Worm (Caenorhabditis elegans) whole organism, late embryonic: ENCODE data around the gene C47D12.4.

Source experiments
- ama-1 ChIP-seq: fragments of 150-350 bp; optimal IDR thresholded peaks from 2 replicates; lab custom pipeline; 2014
- dve-1 ChIP-seq: sonication (generic microtip); optimal IDR thresholded peaks from 2 replicates; lab custom pipeline; 2017; ENCODE audit warnings: antibody characterized with exemption, mild to moderate bottlenecking, missing genetic modification characterization, missing compliant biosample characterization
- elt-4 ChIP-seq: sonication (generic microtip); optimal IDR thresholded peaks from 2 replicates; lab custom pipeline; 2016; ENCODE audit warnings: missing genetic modification characterization, missing compliant biosample characterization
- hlh-30 ChIP-seq: sonication (generic microtip); optimal IDR thresholded peaks from 2 replicates; lab custom pipeline; 2017; ENCODE audit warnings: antibody characterized with exemption, missing genetic modification characterization, missing compliant biosample characterization; ENCODE audit not compliant: insufficient read depth
- nfya-1 ChIP-seq: sonication (generic microtip); optimal IDR thresholded peaks from 2 replicates; lab custom pipeline; 2017; ENCODE audit warnings: missing genetic modification characterization, mild to moderate bottlenecking, missing compliant biosample characterization, antibody characterized with exemption, moderate library complexity
- odd-2 ChIP-seq: sonication (generic microtip); optimal IDR thresholded peaks from 2 replicates; lab custom pipeline; 2017; ENCODE audit warnings: antibody characterized with exemption, mild to moderate bottlenecking, missing genetic modification characterization, missing compliant biosample characterization
- sdc-2 ChIP-seq: sonication (generic microtip); optimal IDR thresholded peaks from 2 replicates; lab custom pipeline; 2016; ENCODE audit warnings: missing genotype, missing genetic modification characterization, missing compliant biosample characterization
- tbx-2 ChIP-seq: sonication (generic microtip); optimal IDR thresholded peaks from 2 replicates; lab custom pipeline; 2016; ENCODE audit warnings: missing genetic modification characterization, missing compliant biosample characterization
- unc-42 ChIP-seq: sonication (generic microtip); optimal IDR thresholded peaks from 2 replicates; lab custom pipeline; 2016; ENCODE audit warnings: missing genotype, missing genetic modification characterization, missing compliant biosample characterization

- TF ChIP-seq dve-1 (tag; lab: Kevin White, UChicago) (no peak), tbx-2 (tag; lab: Kevin White, UChicago) (no peak), sdc-2 (tag; lab: Kevin White, UChicago) (no peak), ama-1 (lab: Kevin White, UChicago) (no peak), hlh-30 (no peak), elt-4 (no peak), nfya-1 (no peak), odd-2 (tag; lab: Kevin White, UChicago) (no peak), unc-42 (tag; lab: Kevin White, UChicago) (no peak)
These were observed 33.2 kb downstream of the C47D12.4 start for ce11 chrII:11714728-11715127.
